Worm (Caenorhabditis elegans) whole organism, late embryonic: ENCODE data around the gene dpy-7.

Experiments
- dve-1 ChIP-seq: sonication (generic microtip); optimal IDR thresholded peaks from 2 replicates; lab custom pipeline; 2017; ENCODE audit warnings: antibody characterized with exemption, mild to moderate bottlenecking, missing genetic modification characterization, missing compliant biosample characterization
- sdc-2 ChIP-seq: sonication (generic microtip); optimal IDR thresholded peaks from 2 replicates; lab custom pipeline; 2016; ENCODE audit warnings: missing genotype, missing genetic modification characterization, missing compliant biosample characterization

ce11 chrX:7575939-7576338 lies 38.3 kb upstream of the dpy-7 start:
- TF ChIP-seq sdc-2 (tag; lab: Kevin White, UChicago) (no peak), dve-1 (tag; lab: Kevin White, UChicago) (no peak)
